Worm (Caenorhabditis elegans) whole organism, early embryonic: Measurements from ENCODE around the gene gtf-2H5.

ENCODE experiments used
- B0310.2 ChIP-seq: sonication (generic microtip); optimal IDR thresholded peaks from 2 replicates; lab custom pipeline; 2016; ENCODE audit warnings: mild to moderate bottlenecking, missing genetic modification characterization, missing compliant biosample characterization
- F13C5.2 ChIP-seq: sonication (generic microtip); optimal IDR thresholded peaks from 2 replicates; lab custom pipeline; 2017; ENCODE audit warnings: mild to moderate bottlenecking, missing genetic modification characterization, inconsistent platforms, missing compliant biosample characterization
- aly-1 ChIP-seq: sonication (generic microtip); optimal IDR thresholded peaks from 2 replicates; lab custom pipeline; 2016; ENCODE audit warnings: missing genetic modification characterization, missing compliant biosample characterization
- ama-1 ChIP-seq: fragments of 150-350 bp; optimal IDR thresholded peaks from 2 replicates; lab custom pipeline; 2014
- ceh-13 ChIP-seq: fragments of 200-800 bp; sonication (Bioruptor generic); optimal IDR thresholded peaks from 2 replicates; lab custom pipeline; 2018; ENCODE audit warnings: mild to moderate bottlenecking, missing genetic modification characterization, missing compliant biosample characterization
- ceh-36 ChIP-seq: sonication (generic microtip); optimal IDR thresholded peaks from 2 replicates; lab custom pipeline; 2016; ENCODE audit warnings: missing genetic modification characterization, inconsistent platforms, missing compliant biosample characterization
- ets-7 ChIP-seq: sonication (generic microtip); optimal IDR thresholded peaks from 2 replicates; lab custom pipeline; 2016; ENCODE audit warnings: missing genotype, missing genetic modification characterization, missing compliant biosample characterization
- flt-1 ChIP-seq: fragments of 200-800 bp; sonication (Bioruptor generic); IDR thresholded peaks from 2 replicates; pipeline ENCODE4 v1.3.6; 2022; ENCODE audit warnings: missing genetic modification characterization, missing compliant biosample characterization
- hmbx-1 ChIP-seq: sonication (generic microtip); optimal IDR thresholded peaks from 2 replicates; lab custom pipeline; 2016; ENCODE audit warnings: mild to moderate bottlenecking, missing genetic modification characterization, missing compliant biosample characterization
- hmg-4 ChIP-seq: fragments of 200-800 bp; sonication (Bioruptor generic); optimal IDR thresholded peaks from 2 replicates; lab custom pipeline; 2018; ENCODE audit warnings: mild to moderate bottlenecking, missing genetic modification characterization, missing compliant biosample characterization
- hnd-1 ChIP-seq: sonication (generic microtip); optimal IDR thresholded peaks from 2 replicates; lab custom pipeline; 2016; ENCODE audit warnings: missing genetic modification characterization, missing compliant biosample characterization
- pes-1 ChIP-seq: fragments of 200-800 bp; sonication (Bioruptor generic); IDR thresholded peaks from 2 replicates; pipeline ENCODE4 v1.3.6; 2022; ENCODE audit warnings: missing genetic modification reagents, missing genetic modification characterization, missing compliant biosample characterization
- scrt-1 ChIP-seq: fragments of 200-800 bp; sonication (Bioruptor generic); IDR thresholded peaks from 2 replicates; pipeline ENCODE4 v1.3.6; 2022; ENCODE audit warnings: missing genetic modification characterization, missing compliant biosample characterization
- sea-1 ChIP-seq: fragments of 200-800 bp; sonication (Bioruptor generic); conservative IDR thresholded peaks from 2 replicates; pipeline ENCODE4 v1.3.6; 2022; ENCODE audit warnings: missing genetic modification characterization, missing compliant biosample characterization
- tbx-37 ChIP-seq: fragments of 200-800 bp; sonication (Bioruptor generic); conservative IDR thresholded peaks from 2 replicates; pipeline ENCODE4 v1.3.6; 2022; ENCODE audit warnings: missing genetic modification reagents, missing genetic modification characterization, missing compliant biosample characterization
- tra-4 ChIP-seq: sonication (generic microtip); optimal IDR thresholded peaks from 2 replicates; lab custom pipeline; 2017; ENCODE audit warnings: missing genetic modification characterization, missing compliant biosample characterization

Gene gtf-2H5

DNA sequence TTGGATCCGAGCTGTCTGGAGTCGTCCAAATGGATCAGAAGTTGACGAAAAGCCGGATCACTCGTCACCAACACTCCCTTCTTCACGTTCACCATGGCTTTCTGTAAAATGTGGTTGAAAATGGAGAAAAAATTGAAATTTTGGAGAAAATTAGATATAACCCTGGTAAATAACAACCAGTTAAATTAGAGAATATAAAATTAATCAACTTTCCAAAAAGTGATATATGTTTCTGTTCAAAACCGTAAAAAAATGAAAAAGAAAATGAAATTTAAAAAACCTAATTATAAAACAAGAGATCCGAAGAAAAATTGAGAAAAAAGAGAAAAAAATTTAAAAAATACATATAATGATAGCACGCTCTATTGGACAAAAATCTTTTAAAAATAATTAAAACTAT is at the start of gene gtf-2H5:
gtf-2H5 (minus strand) TSS at position 101 of the 400 bp plus-strand sequence.
- TF ChIP-seq scrt-1 (GFP tag; lab: Robert Waterston, UW) (no peak), hnd-1 (tag; lab: Kevin White, UChicago) (no peak), ets-7 (tag; lab: Kevin White, UChicago) (no peak), tra-4 (no peak), F13C5.2 (tag; lab: Kevin White, UChicago) (no peak), ceh-13 (GFP tag; lab: Kevin White, UChicago) (no peak), ceh-36 (tag; lab: Kevin White, UChicago) (no peak), aly-1 (no peak), flt-1 (GFP tag; lab: Robert Waterston, UW) (no peak), B0310.2 (tag; lab: Kevin White, UChicago) (no peak)

DNA sequence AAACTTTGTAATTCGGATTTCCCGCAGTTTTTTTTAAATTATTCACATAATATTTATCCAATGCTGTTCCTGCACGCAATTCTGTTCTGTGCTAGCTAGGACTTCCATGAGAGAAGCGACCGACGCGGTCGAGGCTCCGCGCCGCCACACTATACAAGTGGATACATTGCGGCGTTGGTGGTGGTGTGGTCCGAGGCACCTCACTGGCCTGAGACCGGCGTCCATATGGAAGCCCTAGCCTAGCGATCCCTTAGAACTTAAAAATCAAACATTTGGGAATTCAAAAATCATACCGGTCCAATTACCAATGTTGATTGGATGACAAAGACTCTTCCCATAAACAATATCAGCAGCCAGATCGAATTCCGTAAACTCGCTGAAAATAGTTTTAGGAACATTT is 48.7 kb upstream of the gtf-2H5 start:
- no peak for TF ChIP-seq ama-1 (lab: Kevin White, UChicago)
- TF ChIP-seq hmbx-1 (tag; lab: Kevin White, UChicago), result no peak
- no peak for TF ChIP-seq ets-7 (tag; lab: Kevin White, UChicago)
- TF ChIP-seq aly-1, result no peak
- TF ChIP-seq hnd-1 (tag; lab: Kevin White, UChicago), result no peak
- TF ChIP-seq flt-1 (GFP tag; lab: Robert Waterston, UW), result no peak
- TF ChIP-seq hmg-4, result no peak
- TF ChIP-seq B0310.2 (tag; lab: Kevin White, UChicago), result no peak
- TF ChIP-seq F13C5.2 (tag; lab: Kevin White, UChicago), result no peak
- TF ChIP-seq ceh-13 (GFP tag; lab: Kevin White, UChicago), result no peak
- TF ChIP-seq sea-1, result no peak

ce11 chrIII:623754-624153 is 46.4 kb upstream of the gtf-2H5 start:
- no peak for TF ChIP-seq scrt-1 (GFP tag; lab: Robert Waterston, UW)
- peak; percentile 54 for TF ChIP-seq F13C5.2 (tag; lab: Kevin White, UChicago)
- TF ChIP-seq tbx-37 (GFP tag; lab: Robert Waterston, UW), result no peak
- no peak for TF ChIP-seq sea-1
- TF ChIP-seq hmg-4, result peak; percentile 71
- no peak for TF ChIP-seq flt-1 (GFP tag; lab: Robert Waterston, UW)

- TF ChIP-seq tbx-37 (GFP tag; lab: Robert Waterston, UW), result no peak
- no peak for TF ChIP-seq scrt-1 (GFP tag; lab: Robert Waterston, UW)
- no peak for TF ChIP-seq pes-1 (GFP tag; lab: Robert Waterston, UW)
- no peak for TF ChIP-seq F13C5.2 (tag; lab: Kevin White, UChicago)
- TF ChIP-seq B0310.2 (tag; lab: Kevin White, UChicago), result no peak
- no peak for TF ChIP-seq tra-4
- TF ChIP-seq hmbx-1 (tag; lab: Kevin White, UChicago), result no peak
These were observed 42.9 kb upstream of the gtf-2H5 start, which contains the start of gene T19C3.4 for ce11 chrIII:620204-620718. Gene T19C3.4 (minus strand): TSS chrIII:620254.

DNA sequence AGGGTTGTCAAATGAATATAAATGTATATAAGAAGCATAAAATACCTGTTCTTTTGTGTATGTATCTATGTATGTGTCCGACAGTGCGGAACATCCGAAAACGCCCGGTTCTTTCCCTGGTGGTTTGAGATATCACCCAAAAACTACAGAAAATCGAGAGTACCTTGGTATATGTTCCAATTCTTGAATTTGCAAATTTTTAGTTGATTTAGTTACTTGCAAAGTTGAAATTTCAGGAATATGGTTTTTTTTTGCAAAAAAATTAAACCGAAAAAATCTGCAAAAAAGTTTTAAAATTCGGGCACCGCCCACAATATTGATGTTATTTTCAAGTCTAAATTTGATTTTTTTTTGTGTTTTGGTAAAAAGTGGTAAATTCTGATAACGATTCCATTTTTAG is 40.1 kb upstream of the gtf-2H5 start, which contains the start of gene T19C3.2:
T19C3.2 (minus strand) TSS at position 101 of the 400 bp plus-strand sequence.
- TF ChIP-seq tra-4 (no peak), B0310.2 (tag; lab: Kevin White, UChicago) (no peak), F13C5.2 (tag; lab: Kevin White, UChicago) (no peak), flt-1 (GFP tag; lab: Robert Waterston, UW) (no peak), hmg-4 (no peak), sea-1 (no peak), tbx-37 (GFP tag; lab: Robert Waterston, UW) (no peak), hnd-1 (tag; lab: Kevin White, UChicago) (no peak)

DNA sequence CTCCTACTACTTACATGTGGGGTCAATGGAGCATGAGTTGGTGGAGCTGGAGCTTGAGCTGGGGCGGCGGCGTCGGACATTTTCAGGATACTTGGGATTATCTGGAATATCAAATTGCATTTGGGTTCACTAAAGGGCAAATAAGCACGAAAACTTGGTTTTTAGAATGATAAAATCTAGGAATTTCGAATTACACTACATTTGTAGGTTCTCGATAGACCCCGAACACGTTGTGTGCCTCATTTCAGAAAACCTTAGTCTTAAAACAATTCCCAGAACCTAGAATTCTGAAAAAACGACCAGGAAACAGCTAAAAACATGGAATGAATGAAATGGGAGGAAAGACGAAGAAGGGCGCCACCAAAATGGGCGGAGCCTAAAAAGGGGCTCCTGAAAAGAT is 37.1 kb upstream of the gtf-2H5 start, which contains the start of gene T19C3.3:
T19C3.3 (minus strand) TSS at position 101 of the 400 bp plus-strand sequence.
- TF ChIP-seq pes-1 (GFP tag; lab: Robert Waterston, UW), result no peak
- no peak for TF ChIP-seq aly-1
- no peak for TF ChIP-seq flt-1 (GFP tag; lab: Robert Waterston, UW)
- no peak for TF ChIP-seq tra-4

ce11 chrIII:612759-613158 is 35.4 kb upstream of the gtf-2H5 start:
- TF ChIP-seq ama-1 (lab: Kevin White, UChicago) (no peak), flt-1 (GFP tag; lab: Robert Waterston, UW) (no peak), tbx-37 (GFP tag; lab: Robert Waterston, UW) (no peak), hmg-4 (no peak), hnd-1 (tag; lab: Kevin White, UChicago) (no peak), ets-7 (tag; lab: Kevin White, UChicago) (no peak), F13C5.2 (tag; lab: Kevin White, UChicago) (no peak), B0310.2 (tag; lab: Kevin White, UChicago) (no peak), pes-1 (GFP tag; lab: Robert Waterston, UW) (no peak), aly-1 (no peak), ceh-36 (tag; lab: Kevin White, UChicago) (no peak), sea-1 (no peak), tra-4 (no peak), hmbx-1 (tag; lab: Kevin White, UChicago) (no peak), scrt-1 (GFP tag; lab: Robert Waterston, UW) (no peak)

DNA sequence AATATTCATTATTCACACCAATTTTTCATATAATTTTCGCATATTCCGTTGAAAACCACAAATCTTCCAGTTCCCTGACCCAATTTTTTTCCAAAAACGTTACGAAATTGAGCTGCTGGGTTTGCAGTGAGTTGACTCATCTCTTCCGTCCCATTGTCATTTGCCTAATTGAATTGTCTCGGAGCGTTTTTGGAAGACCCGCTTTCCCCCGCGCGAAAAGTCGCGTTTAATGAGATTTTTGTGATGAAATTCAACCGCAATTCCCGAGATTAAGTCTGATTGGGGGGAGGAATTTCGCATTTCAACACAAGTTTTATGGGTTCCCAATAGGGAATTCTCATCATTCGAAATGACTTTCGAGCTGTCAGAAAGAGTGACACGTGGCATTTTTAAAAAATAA is 34.5 kb upstream of the gtf-2H5 start:
- no peak for TF ChIP-seq tra-4

ce11 chrIII:609549-609948 is 32.2 kb upstream of the gtf-2H5 start, which contains the start of gene best-17:
Gene best-17 (minus strand): TSS chrIII:609649.
- TF ChIP-seq ets-7 (tag; lab: Kevin White, UChicago), result no peak
- TF ChIP-seq ceh-13 (GFP tag; lab: Kevin White, UChicago), result no peak
- no peak for TF ChIP-seq F13C5.2 (tag; lab: Kevin White, UChicago)
